Worm (Caenorhabditis elegans) whole organism, midembryonic: ENCODE results near the gene usp-50.

Experiments used
- T22C8.4 ChIP-seq: fragments of 200-800 bp; sonication (Bioruptor generic); IDR thresholded peaks from 2 replicates; pipeline ENCODE4 v1.3.6; 2022; ENCODE audit warnings: missing genetic modification characterization, missing compliant biosample characterization
- flt-1 ChIP-seq: fragments of 200-800 bp; sonication (Bioruptor generic); IDR thresholded peaks from 2 replicates; pipeline ENCODE4 v1.3.6; 2022; ENCODE audit warnings: missing genetic modification characterization, missing compliant biosample characterization
- klf-2 ChIP-seq: fragments of 200-800 bp; sonication (Bioruptor generic); conservative IDR thresholded peaks from 2 replicates; pipeline ENCODE4 v1.3.6; 2022; ENCODE audit warnings: missing genetic modification reagents, missing genetic modification characterization, missing compliant biosample characterization
- med-1 ChIP-seq: sonication (generic microtip); optimal IDR thresholded peaks from 2 replicates; lab custom pipeline; 2017; ENCODE audit warnings: missing genetic modification characterization, mild to moderate bottlenecking, missing compliant biosample characterization, antibody characterized with exemption, missing genetic modification reagents; ENCODE audit not compliant: insufficient read depth
- ref-1 ChIP-seq: fragments of 200-800 bp; sonication (Bioruptor generic); conservative IDR thresholded peaks from 2 replicates; pipeline ENCODE4 v1.3.6; 2022; ENCODE audit warnings: missing genetic modification reagents, missing genetic modification characterization, missing compliant biosample characterization
- tab-1 ChIP-seq: fragments of 200-800 bp; sonication (Bioruptor generic); IDR thresholded peaks from 2 replicates; pipeline ENCODE4 v1.3.6; 2022; ENCODE audit warnings: missing genetic modification characterization, missing compliant biosample characterization
- ztf-23 ChIP-seq: fragments of 200-800 bp; sonication (Bioruptor generic); IDR thresholded peaks from 2 replicates; pipeline ENCODE4 v1.3.6; 2022; ENCODE audit warnings: missing genetic modification reagents, missing genetic modification characterization, missing compliant biosample characterization
- ztf-29 ChIP-seq: fragments of 200-800 bp; sonication (Bioruptor generic); IDR thresholded peaks from 2 replicates; pipeline ENCODE4 v1.3.6; 2022; ENCODE audit warnings: missing genetic modification reagents, missing genetic modification characterization, missing compliant biosample characterization

ce11 chrV:17899503-17899902 is 25.2 kb upstream of the usp-50 start, which contains the start of gene fbxa-157:
- no peak for TF ChIP-seq klf-2 (GFP tag; lab: Robert Waterston, UW)
- no peak for TF ChIP-seq ref-1 (GFP tag; lab: Robert Waterston, UW)
- TF ChIP-seq ztf-29 (GFP tag; lab: Robert Waterston, UW): no peak
- no peak for TF ChIP-seq med-1
- TF ChIP-seq ztf-23: no peak
- TF ChIP-seq tab-1 (GFP tag; lab: Robert Waterston, UW): no peak
- no peak for TF ChIP-seq flt-1
- no peak for TF ChIP-seq T22C8.4 (GFP tag; lab: Robert Waterston, UW)
